Fruit fly (Drosophila melanogaster): ENCODE results near the gene AnxB11.

Gene AnxB11

DNA sequence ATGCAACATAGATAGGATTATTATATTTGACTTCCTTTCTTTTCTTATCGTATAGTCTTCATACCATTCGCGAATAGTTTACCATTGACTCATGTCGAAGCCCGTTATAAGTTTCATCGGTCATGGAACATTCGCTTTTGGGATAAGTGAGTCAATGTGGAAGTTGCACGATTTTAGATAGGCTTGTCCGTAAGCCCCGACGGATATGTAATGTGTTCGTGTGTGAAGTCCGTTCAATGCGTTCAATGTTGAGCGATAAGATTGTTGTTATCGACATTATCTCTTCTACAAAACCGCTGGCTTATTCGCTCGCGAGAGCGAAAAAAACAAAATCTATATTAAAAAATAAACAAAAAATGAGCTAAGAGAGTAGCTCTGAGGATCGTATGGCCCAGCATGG lies 17.3 kb downstream of the AnxB11 start, which contains the start of gene CG9981:
TSS of gene CG9981 (minus strand) at position 320 of the 400 bp plus-strand sequence.
- TF ChIP-seq CG13296 (GFP tag; optimal IDR thresholded peaks at IDR 0.05) (peak; percentile 6), grn (GFP tag; optimal IDR thresholded peaks at IDR 0.05) (peak; percentile 12), CG1529 (GFP tag; optimal IDR thresholded peaks at IDR 0.05) (no peak), CG34376 (GFP tag; optimal IDR thresholded peaks at IDR 0.05) (peak; percentile 53), exex (tag; optimal IDR thresholded peaks at IDR 0.05) (peak; percentile 46), mirr (GFP tag; optimal IDR thresholded peaks at IDR 0.05) (peak; percentile 52), Optix (GFP tag; IDR thresholded peaks at IDR 0.05) (no peak), sob (GFP tag; IDR thresholded peaks at IDR 0.05) (no peak), Deaf1 (tag; optimal IDR thresholded peaks at IDR 0.05) (peak; percentile 11), sug (tag; optimal IDR thresholded peaks at IDR 0.05) (peak; percentile 3), GATAe (GFP tag; conservative IDR thresholded peaks at IDR 0.05) (peak; percentile 44)

DNA sequence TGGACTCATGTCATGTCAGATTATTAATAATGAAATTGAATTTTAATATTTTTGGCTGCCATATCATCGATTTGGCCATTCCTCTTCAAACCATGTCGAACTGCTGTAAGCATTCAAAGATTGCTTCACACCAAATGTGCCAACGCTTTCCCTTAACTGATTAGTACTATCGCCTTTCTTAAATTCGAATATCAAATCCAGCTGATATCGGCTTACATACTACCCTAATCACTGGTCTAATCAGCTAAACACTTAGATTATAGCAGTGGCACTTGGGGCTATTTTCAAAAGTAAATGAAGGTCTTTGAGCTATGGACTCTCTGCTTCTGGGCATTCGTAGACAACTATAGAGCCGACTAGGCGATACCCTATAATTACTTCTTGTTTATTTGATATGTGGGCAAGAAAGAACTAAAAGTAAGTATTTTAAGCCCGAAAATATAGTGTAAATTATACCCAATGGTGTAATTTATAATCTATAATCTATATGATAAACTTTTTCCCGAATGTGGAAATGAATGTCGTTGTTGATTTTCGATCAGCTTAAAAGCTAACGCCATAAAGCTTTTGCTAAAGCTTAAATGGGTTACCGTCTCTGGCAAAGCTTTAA lies 18.1 kb downstream of the AnxB11 start:
- TF ChIP-seq dysf (GFP tag; IDR thresholded peaks at IDR 0.05): peak; percentile 88
- peak; percentile 58 for TF ChIP-seq tin (GFP tag; optimal IDR thresholded peaks at IDR 0.05)
- TF ChIP-seq Lhr (GFP tag; optimal IDR thresholded peaks at IDR 0.05): peak; percentile 15
- peak; percentile 18 for TF ChIP-seq zen (tag; optimal IDR thresholded peaks at IDR 0.05)
- peak; percentile 89 for TF ChIP-seq CG15269 (tag; optimal IDR thresholded peaks at IDR 0.05)
- TF ChIP-seq Hsf (GFP tag; optimal IDR thresholded peaks at IDR 0.05): peak; percentile 71
- TF ChIP-seq dmrt99B (tag; optimal IDR thresholded peaks at IDR 0.05): peak; percentile 86
- TF ChIP-seq Scr (GFP tag; IDR thresholded peaks at IDR 0.05; ENCODE audit: partially characterized antibody): no peak
- peak; percentile 52 for TF ChIP-seq NFAT (GFP tag; IDR thresholded peaks at IDR 0.05)
- peak; percentile 84 for TF ChIP-seq Fer3 (tag; optimal IDR thresholded peaks at IDR 0.05)
- TF ChIP-seq shn (GFP tag; optimal IDR thresholded peaks at IDR 0.05): no peak
- TF ChIP-seq Oaz (GFP tag; IDR thresholded peaks at IDR 0.05): peak; percentile 52
- TF ChIP-seq cato (GFP tag; optimal IDR thresholded peaks at IDR 0.05; ENCODE audit: borderline replicate concordance): no peak
- peak; percentile 69 for TF ChIP-seq esg (GFP tag; conservative IDR thresholded peaks at IDR 0.05)
- no peak for TF ChIP-seq emc (GFP tag; optimal IDR thresholded peaks at IDR 0.05)
- TF ChIP-seq exex (tag; optimal IDR thresholded peaks at IDR 0.05): peak; percentile 99
- peak; percentile 87 for TF ChIP-seq Hmr (GFP tag; optimal IDR thresholded peaks at IDR 0.05)
- no peak for TF ChIP-seq Optix (GFP tag; IDR thresholded peaks at IDR 0.05)
- TF ChIP-seq jigr1 (GFP tag; IDR thresholded peaks at IDR 0.05): no peak
- no peak for TF ChIP-seq B-H2 (GFP tag; optimal IDR thresholded peaks at IDR 0.05)
- TF ChIP-seq gfzf (GFP tag; optimal IDR thresholded peaks at IDR 0.05): no peak
- TF ChIP-seq psq (GFP tag; optimal IDR thresholded peaks at IDR 0.05): no peak
- TF ChIP-seq z (GFP tag; IDR thresholded peaks at IDR 0.05): 0 out of 3 replicates have a peak, but pooled peaks have one; percentile 16
- TF ChIP-seq CG13123 (GFP tag; optimal IDR thresholded peaks at IDR 0.05): no peak
- peak; percentile 47 for TF ChIP-seq kay (GFP tag; optimal IDR thresholded peaks at IDR 0.05)
- 0 out of 2 replicates have a peak, but pooled peaks have one; percentile 53 for TF ChIP-seq CG31224 (GFP tag; IDR thresholded peaks at IDR 0.05)
- peak; percentile 85 for TF ChIP-seq Ada2b (GFP tag; IDR thresholded peaks at IDR 0.05)
- TF ChIP-seq Asciz (GFP tag; optimal IDR thresholded peaks at IDR 0.05): peak; percentile 78
- peak; percentile 43 for TF ChIP-seq CG12744 (GFP tag; optimal IDR thresholded peaks at IDR 0.05)
- no peak for TF ChIP-seq knrl (GFP tag; IDR thresholded peaks at IDR 0.05; ENCODE audit: partially characterized antibody)
- peak; percentile 53 for TF ChIP-seq CG13775 (GFP tag; optimal IDR thresholded peaks at IDR 0.05)
- TF ChIP-seq CG9932 (GFP tag; IDR thresholded peaks at IDR 0.05): peak; percentile 72
- no peak for TF ChIP-seq pros (GFP tag; optimal IDR thresholded peaks at IDR 0.05)
- peak; percentile 45 for TF ChIP-seq trh (GFP tag; optimal IDR thresholded peaks at IDR 0.05)
- peak in 1 of 2 experiments; percentile 90 for TF ChIP-seq Hr51 (GFP tag; optimal IDR thresholded peaks at IDR 0.05)
- TF ChIP-seq Xbp1 (GFP tag; optimal IDR thresholded peaks at IDR 0.05): peak; percentile 80
- TF ChIP-seq HLHmδ (GFP tag; optimal IDR thresholded peaks at IDR 0.05): no peak
- 0 out of 3 replicates have a peak, but pooled peaks have one; percentile 15 for TF ChIP-seq CG3726 (GFP tag; IDR thresholded peaks at IDR 0.05)
- TF ChIP-seq CG17328 (GFP tag; IDR thresholded peaks at IDR 0.05): peak; percentile 71

Data from whole organism, embryonic.